Worm (Caenorhabditis elegans) whole organism, L4/young adult: ENCODE results near the gene F21G4.1.

Source experiments
- W03F9.2 ChIP-seq: fragments of 150-350 bp; optimal IDR thresholded peaks from 2 replicates; lab custom pipeline; 2014; ENCODE audit warnings: missing biosample characterization, missing genetic modification characterization
- dao-5 ChIP-seq: sonication (generic microtip); optimal IDR thresholded peaks from 2 replicates; lab custom pipeline; 2016; ENCODE audit warnings: missing genotype, missing genetic modification characterization, moderate library complexity, missing compliant biosample characterization
- him-1 ChIP-seq: sonication (generic microtip); optimal IDR thresholded peaks from 2 replicates; lab custom pipeline; 2016; ENCODE audit warnings: missing genotype, missing genetic modification reagents, missing genetic modification characterization, missing compliant biosample characterization

ce11 chrX:9933291-9934008 is 41.3 kb upstream of the F21G4.1 start:
- TF ChIP-seq dao-5 (tag; lab: Kevin White, UChicago) (no peak), W03F9.2 (tag; lab: Kevin White, UChicago) (no peak), him-1 (tag; lab: Kevin White, UChicago) (no peak)
